Worm (Caenorhabditis elegans): Measurements from ENCODE around the gene H32C10.1.

The H32C10.1 gene

DNA sequence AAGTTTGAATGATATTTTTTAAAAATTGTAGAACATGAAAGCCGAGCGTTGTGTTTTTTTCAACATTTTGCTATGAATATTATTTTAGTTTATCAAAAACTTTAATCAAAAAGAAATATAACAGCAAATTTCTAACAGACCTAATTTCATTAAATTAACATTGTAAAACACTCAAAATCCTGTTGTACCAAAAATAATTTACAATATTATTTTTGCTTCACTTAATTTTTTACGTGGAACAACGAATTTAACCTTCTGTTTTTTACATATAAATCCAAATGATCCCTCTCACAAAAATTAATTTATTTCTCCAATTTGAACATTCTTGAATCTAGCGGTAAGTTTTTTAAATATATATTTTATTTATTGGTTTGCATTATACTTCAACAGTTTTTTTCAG lies at the start of gene H32C10.1:
TSS of gene H32C10.1 (plus strand) at position 301 of the 400 bp plus-strand sequence.
- no peak for TF ChIP-seq him-1 (tag; optimal IDR thresholded peaks at IDR 0.05)
- no peak for TF ChIP-seq W03F9.2 (tag; optimal IDR thresholded peaks at IDR 0.05)
- TF ChIP-seq dao-5 (tag; optimal IDR thresholded peaks at IDR 0.05) = no peak

DNA sequence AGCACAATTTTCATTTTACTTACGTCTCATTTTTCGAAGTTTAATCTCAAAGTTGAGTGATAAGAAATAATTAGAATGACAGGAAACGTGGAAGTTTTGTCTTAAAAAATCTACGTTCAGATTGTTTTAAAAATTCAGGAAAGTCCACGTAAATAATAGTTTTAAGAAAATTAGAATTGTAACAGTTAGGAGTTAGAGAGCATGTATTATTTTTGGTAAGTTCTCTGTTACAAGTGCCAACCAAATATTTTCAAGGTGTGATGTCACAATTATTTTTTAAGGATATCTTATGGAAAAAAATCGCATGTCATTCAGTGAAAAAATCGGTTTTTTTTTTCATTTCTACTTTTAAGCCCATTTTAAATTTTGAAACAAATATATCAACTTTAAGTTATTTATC lies 49.6 kb upstream of the H32C10.1 start, which contains the start of gene H04M03.11:
TSS of gene H04M03.11 (minus strand) at position 101 of the 400 bp plus-strand sequence.
- TF ChIP-seq him-1 (tag; optimal IDR thresholded peaks at IDR 0.05) (no peak), dao-5 (tag; optimal IDR thresholded peaks at IDR 0.05) (no peak), W03F9.2 (tag; optimal IDR thresholded peaks at IDR 0.05) (no peak)

DNA sequence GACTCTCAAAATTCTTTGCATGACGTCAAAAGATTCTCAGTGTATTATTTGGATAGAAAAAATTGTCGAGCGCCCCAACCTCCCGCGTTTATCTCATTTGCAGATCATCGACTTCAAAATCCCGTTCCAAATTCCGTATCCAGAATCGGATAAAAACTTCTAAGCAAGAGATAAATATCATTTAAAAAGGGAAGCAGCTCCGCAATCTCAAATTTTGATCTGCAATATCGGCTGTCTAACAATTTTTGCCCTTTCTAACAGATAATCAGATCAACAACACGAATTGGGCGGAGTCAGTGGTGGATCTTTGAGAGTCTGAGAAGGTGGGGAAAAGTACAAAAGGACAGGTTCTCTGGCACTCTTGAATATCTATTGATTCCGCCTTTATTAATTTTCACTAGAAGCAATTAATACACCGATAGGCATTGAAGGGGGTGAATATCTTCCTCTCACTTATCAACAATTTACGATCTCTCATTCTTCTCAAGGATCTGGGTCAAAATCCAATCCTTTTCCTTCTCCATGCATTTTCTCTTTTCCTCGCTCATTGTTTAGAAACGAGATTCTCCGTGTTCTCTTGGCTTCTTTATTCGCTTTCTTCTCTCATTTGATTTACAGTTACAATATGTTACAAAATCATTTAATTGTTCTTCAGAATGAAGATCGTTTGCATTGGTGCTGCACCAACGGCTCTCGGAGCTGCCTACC lies 48.8 kb upstream of the H32C10.1 start, which contains the start of gene glf-1:
TSS of gene glf-1 (plus strand) at position 656 of the 708 bp plus-strand sequence.
- no peak for TF ChIP-seq him-1 (tag; optimal IDR thresholded peaks at IDR 0.05)
- no peak for TF ChIP-seq dao-5 (tag; optimal IDR thresholded peaks at IDR 0.05)
- TF ChIP-seq W03F9.2 (tag; optimal IDR thresholded peaks at IDR 0.05) = no peak

DNA sequence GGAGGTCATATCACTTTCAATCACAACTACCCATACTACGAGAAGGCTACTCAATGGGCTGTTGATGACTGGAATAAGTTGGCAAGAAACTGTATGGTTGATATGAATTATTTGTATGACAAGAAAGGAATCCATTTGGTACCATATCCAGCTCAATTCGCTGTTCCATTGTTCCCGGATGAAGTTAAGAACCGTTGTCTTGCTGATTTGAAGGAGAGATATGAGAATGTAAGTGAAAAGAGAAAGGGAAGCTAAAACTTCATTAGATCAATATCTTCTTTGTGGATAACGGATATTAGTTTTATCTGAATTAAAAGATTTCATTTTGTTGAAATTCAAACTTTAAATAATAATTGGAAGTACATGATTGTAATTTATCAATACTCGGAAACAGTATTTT lies 47.5 kb upstream of the H32C10.1 start:
- no peak for TF ChIP-seq dao-5 (tag; optimal IDR thresholded peaks at IDR 0.05)
- no peak for TF ChIP-seq him-1 (tag; optimal IDR thresholded peaks at IDR 0.05)
- TF ChIP-seq W03F9.2 (tag; optimal IDR thresholded peaks at IDR 0.05) = no peak

DNA sequence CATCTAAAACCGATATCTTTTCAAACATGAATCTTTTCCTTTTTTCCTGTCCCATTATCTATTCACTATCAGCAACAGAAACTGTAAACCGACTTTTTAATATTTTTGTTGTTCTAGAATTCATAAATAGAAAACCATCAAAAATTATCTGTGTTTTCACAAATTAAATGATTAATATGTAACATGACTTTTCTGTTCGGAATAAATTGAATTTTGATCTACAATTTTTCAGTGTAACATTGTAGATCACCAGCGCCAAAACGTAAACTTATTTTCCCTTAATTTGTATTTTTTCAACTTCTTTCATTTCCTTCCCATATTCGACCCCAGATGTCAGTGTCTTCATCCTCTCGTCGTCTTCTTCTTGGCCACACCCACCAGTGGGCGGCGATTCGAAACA lies 42.9 kb upstream of the H32C10.1 start, which contains the start of gene H04M03.3:
TSS of gene H04M03.3 (plus strand) at position 301 of the 400 bp plus-strand sequence.
- no peak for TF ChIP-seq dao-5 (tag; optimal IDR thresholded peaks at IDR 0.05)
- no peak for TF ChIP-seq him-1 (tag; optimal IDR thresholded peaks at IDR 0.05)
- TF ChIP-seq W03F9.2 (tag; optimal IDR thresholded peaks at IDR 0.05) = no peak

DNA sequence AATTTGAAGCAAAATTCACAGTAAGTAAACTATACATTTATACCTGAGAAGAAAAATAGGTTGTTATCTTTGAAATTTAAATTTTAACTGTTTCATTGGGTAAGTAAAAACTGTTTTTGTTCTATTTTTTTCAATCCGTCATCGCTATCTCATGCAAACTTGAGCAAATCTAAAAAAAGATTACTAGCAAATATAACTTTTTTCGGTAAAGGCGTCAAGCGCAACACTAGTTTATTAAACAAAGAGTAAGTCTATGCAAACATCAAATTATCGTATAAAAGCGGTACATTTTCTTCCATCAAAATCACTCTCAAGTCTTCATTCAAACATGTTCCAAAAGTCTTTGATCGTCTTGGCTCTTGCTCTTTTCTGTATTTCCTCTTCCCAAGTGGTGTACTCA lies 39.0 kb upstream of the H32C10.1 start, which contains the start of gene nspb-6:
TSS of gene nspb-6 (plus strand) at position 301 of the 400 bp plus-strand sequence.
- TF ChIP-seq dao-5 (tag; optimal IDR thresholded peaks at IDR 0.05) = no peak
- TF ChIP-seq W03F9.2 (tag; optimal IDR thresholded peaks at IDR 0.05) = no peak
- TF ChIP-seq him-1 (tag; optimal IDR thresholded peaks at IDR 0.05) = no peak

DNA sequence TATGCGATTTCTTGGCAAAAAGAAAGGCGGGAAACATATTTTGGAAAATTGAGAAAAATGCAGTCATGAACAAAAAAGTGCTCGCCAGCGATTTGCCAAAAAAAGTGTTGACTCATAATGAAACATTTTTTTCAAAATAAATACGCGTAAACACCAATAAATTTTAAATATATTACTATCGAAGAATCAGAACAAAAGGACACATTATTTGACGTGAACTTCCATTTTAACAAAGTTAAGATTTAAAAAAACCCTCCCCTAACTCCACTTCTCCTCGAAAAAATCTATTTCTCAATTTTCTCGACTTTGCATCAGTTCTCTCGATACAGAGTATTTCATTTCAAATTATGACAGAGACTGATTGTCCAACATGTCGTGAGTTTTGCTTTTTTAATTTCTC lies 37.8 kb upstream of the H32C10.1 start, which contains the start of gene pck-3:
TSS of gene pck-3 (plus strand) at position 301 of the 400 bp plus-strand sequence.
- no peak for TF ChIP-seq him-1 (tag; optimal IDR thresholded peaks at IDR 0.05)
- TF ChIP-seq W03F9.2 (tag; optimal IDR thresholded peaks at IDR 0.05) = no peak
- TF ChIP-seq dao-5 (tag; optimal IDR thresholded peaks at IDR 0.05) = no peak

DNA sequence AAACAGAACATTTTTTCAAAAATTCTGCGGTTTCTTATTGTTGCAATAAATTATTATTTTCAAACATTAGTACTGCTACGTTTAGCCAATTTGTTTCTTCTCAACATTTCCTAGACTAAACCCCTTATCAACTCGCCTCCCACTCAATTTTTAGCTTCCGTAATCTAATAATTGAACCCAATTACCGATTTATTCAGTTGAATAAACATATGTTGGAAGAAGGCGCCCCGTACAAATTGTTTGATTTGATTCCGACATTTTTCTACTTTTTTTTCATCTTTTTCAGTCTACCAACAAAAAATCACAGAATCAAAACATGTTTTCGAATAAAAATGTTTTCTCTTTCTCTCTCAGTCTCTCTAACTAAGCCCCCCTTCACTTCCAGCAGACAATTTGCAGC lies 31.4 kb upstream of the H32C10.1 start:
- no peak for TF ChIP-seq dao-5 (tag; optimal IDR thresholded peaks at IDR 0.05)
- TF ChIP-seq W03F9.2 (tag; optimal IDR thresholded peaks at IDR 0.05) = no peak
- TF ChIP-seq him-1 (tag; optimal IDR thresholded peaks at IDR 0.05) = no peak

DNA sequence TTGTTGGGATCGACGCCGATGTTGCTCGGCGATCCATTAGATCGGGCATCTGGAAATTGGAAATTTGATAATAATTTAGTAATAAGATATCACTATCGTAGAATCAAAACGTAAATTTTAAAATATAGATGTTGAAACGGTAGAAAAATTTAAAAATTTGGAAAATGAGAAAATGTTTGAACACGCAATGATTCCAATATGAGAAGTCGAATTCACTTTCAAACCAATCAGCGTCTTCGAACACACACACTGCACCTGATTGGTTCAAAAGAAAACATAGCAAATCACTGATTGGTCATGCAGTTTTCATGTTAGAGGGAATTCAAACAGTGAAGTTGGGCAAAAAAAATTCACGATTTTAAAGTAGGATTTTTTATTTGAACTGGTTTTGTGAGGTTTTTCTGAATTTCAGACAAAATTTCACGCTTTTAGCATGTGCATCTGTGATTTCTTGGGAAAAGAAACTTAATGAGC lies 30.8 kb upstream of the H32C10.1 start, which contains the start of gene H04M03.12:
TSS of gene H04M03.12 (minus strand) at position 51 of the 474 bp plus-strand sequence.
- TF ChIP-seq dao-5 (tag; optimal IDR thresholded peaks at IDR 0.05) (no peak), him-1 (tag; optimal IDR thresholded peaks at IDR 0.05) (no peak), W03F9.2 (tag; optimal IDR thresholded peaks at IDR 0.05) (no peak)

DNA sequence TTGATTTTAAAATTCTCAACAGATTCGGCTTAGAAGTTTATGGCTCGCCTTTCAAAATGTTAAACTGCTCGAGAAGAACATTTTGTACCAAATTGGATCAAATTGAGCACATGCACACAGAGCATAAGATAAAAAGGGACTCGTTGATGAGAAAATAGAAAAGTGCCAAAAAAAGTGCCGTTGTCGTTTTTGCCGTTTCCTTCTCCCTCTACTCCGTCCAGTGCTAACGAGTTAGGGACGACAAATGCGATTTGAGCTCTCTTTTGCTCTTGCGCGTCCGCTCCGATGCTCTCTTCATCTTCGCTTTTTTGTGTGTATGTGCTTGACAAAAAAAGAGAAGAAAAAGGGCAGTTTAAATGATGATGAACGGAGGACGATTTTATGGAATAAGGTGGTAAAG lies 19.0 kb upstream of the H32C10.1 start:
- no peak for TF ChIP-seq him-1 (tag; optimal IDR thresholded peaks at IDR 0.05)
- TF ChIP-seq dao-5 (tag; optimal IDR thresholded peaks at IDR 0.05) = no peak
- TF ChIP-seq W03F9.2 (tag; optimal IDR thresholded peaks at IDR 0.05) = no peak

DNA sequence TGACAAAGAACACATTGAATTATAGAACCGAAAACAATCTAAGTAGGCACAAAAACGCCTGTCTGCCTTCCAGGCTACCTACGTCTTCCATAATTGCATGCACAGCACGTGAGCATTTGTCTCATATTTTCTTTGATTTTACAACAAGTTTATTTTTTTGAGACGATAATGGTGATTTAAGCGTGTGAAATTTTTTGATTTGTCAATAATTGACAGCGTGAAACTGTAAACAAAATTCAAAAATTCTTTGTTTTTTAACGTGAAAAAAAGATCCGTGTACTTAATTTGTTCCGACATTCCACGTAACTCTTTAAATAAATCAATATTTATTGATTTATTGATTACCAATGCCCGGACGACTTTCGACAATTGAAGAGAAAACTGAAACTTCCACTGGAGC lies 17.1 kb upstream of the H32C10.1 start, which contains the start of gene dhhc-13:
TSS of gene dhhc-13 (plus strand) at position 301 of the 400 bp plus-strand sequence.
- TF ChIP-seq W03F9.2 (tag; optimal IDR thresholded peaks at IDR 0.05) (no peak), him-1 (tag; optimal IDR thresholded peaks at IDR 0.05) (no peak), dao-5 (tag; optimal IDR thresholded peaks at IDR 0.05) (no peak)

DNA sequence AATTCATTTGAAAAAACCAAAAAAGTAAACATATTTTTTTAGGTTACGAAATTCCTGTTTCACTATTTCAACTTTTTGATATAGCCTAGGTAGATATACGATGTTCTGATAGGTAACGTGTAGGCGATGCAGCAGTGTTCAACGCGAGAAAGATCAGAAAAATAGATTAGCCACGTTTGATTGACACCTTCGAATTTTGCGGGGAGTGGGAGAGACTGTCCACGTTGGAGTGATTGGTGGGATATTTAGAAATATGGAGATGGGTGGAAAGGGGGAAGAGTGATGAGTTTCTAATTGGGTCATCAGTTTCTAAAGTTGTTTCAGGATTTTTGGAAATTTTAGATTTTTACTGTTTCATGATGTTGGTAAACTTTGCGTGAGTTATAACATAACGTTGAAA lies 11.0 kb upstream of the H32C10.1 start:
- TF ChIP-seq dao-5 (tag; optimal IDR thresholded peaks at IDR 0.05) (no peak), W03F9.2 (tag; optimal IDR thresholded peaks at IDR 0.05) (no peak), him-1 (tag; optimal IDR thresholded peaks at IDR 0.05) (no peak)

DNA sequence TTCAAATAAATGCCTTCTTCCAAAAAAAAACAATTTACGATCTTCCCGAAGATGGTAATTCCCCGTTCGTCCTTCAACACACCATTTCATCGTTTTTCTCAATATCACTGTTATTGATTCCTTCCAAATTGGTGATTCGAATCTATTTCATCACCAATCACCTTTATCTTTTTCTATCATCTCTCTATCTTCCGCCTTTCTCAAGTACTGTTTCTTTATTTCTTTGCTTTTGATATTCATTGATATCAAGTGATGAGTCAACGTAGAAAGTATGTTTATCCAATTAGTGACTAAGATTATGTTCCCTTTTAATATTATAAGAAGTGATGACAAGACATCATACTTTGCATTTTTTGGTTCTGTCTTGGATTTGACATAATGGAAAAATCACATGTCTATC lies 9.9 kb upstream of the H32C10.1 start:
- TF ChIP-seq him-1 (tag; optimal IDR thresholded peaks at IDR 0.05) (no peak), dao-5 (tag; optimal IDR thresholded peaks at IDR 0.05) (no peak), W03F9.2 (tag; optimal IDR thresholded peaks at IDR 0.05) (no peak)

DNA sequence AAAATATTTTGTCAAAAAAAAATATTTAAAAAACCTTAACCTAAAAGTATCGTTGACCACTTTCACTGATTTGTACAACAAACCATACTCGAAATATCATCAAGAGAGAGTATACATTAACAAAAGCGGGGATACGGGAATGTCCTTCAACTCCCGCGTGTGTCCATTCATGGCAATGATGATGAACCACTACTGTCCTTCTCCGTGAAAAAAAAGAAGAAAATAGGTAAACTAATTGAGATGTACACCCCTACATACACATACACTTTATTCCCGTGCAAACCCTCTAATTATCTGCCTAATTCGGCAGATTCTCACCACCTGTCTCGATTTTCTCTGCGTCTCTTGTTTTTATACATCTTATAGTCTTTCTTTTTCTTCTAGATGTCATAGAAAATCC lies 7.5 kb upstream of the H32C10.1 start:
- TF ChIP-seq W03F9.2 (tag; optimal IDR thresholded peaks at IDR 0.05) (no peak), him-1 (tag; optimal IDR thresholded peaks at IDR 0.05) (no peak), dao-5 (tag; optimal IDR thresholded peaks at IDR 0.05) (no peak)

All from whole organism, L4/young adult.